Worm (Caenorhabditis elegans) whole organism, mixed stage, embryonic: ENCODE data around the gene H10D18.1.
A peak's percentile ranks its signal among the peaks of the same experiment; 100 is the strongest.

Experiments
- M03D4.4 ChIP-seq: sonication (generic microtip); optimal IDR thresholded peaks from 2 replicates; lab custom pipeline; 2017; ENCODE audit warnings: mild to moderate bottlenecking, missing genetic modification characterization, missing compliant biosample characterization
- bed-3 ChIP-seq: fragments of 200-800 bp; sonication (Bioruptor generic); optimal IDR thresholded peaks from 3 replicates; lab custom pipeline; 2018; ENCODE audit warnings: mild to moderate bottlenecking, missing genetic modification characterization, moderate library complexity, missing compliant biosample characterization
- blmp-1 ChIP-seq: fragments of 150-350 bp; optimal IDR thresholded peaks from 2 replicates; lab custom pipeline; 2014; ENCODE audit warnings: missing biosample characterization, missing genetic modification characterization
- ceh-39 ChIP-seq: fragments of 150-350 bp; optimal IDR thresholded peaks from 2 replicates; lab custom pipeline; 2014; ENCODE audit warnings: missing biosample characterization, missing genetic modification characterization
- ceh-43 ChIP-seq: fragments of 200-800 bp; sonication (Bioruptor generic); optimal IDR thresholded peaks from 2 replicates; lab custom pipeline; 2018; ENCODE audit warnings: mild to moderate bottlenecking, missing genetic modification characterization, moderate library complexity, missing compliant biosample characterization
- ceh-83 ChIP-seq: fragments of 200-800 bp; sonication (Bioruptor generic); optimal IDR thresholded peaks from 2 replicates; lab custom pipeline; 2018; ENCODE audit warnings: mild to moderate bottlenecking, missing genetic modification characterization, missing compliant biosample characterization
- ces-1 ChIP-seq: fragments of 150-350 bp; optimal IDR thresholded peaks from 2 replicates; lab custom pipeline; 2014; ENCODE audit warnings: missing biosample characterization, missing genetic modification reagents, missing genetic modification characterization
- cnd-1 ChIP-seq: fragments of 200-800 bp; sonication (Bioruptor generic); optimal IDR thresholded peaks from 2 replicates; lab custom pipeline; 2018; ENCODE audit warnings: mild to moderate bottlenecking, missing genetic modification characterization, missing compliant biosample characterization
- drap-1 ChIP-seq: fragments of 200-800 bp; sonication (Bioruptor generic); optimal IDR thresholded peaks from 3 replicates; lab custom pipeline; 2018; ENCODE audit warnings: mild to moderate bottlenecking, missing genetic modification characterization, missing compliant biosample characterization
- elt-1 ChIP-seq: sonication (generic microtip); optimal IDR thresholded peaks from 2 replicates; lab custom pipeline; 2017; ENCODE audit warnings: missing genetic modification characterization, mild to moderate bottlenecking, missing compliant biosample characterization, antibody characterized with exemption, moderate library complexity, borderline replicate concordance; ENCODE audit not compliant: insufficient read depth
- elt-3 ChIP-seq: fragments of 150-350 bp; optimal IDR thresholded peaks from 2 replicates; lab custom pipeline; 2014; ENCODE audit warnings: missing biosample characterization, missing genetic modification characterization
- ham-2 ChIP-seq: fragments of 200-800 bp; sonication (Bioruptor generic); optimal IDR thresholded peaks from 2 replicates; lab custom pipeline; 2018; ENCODE audit warnings: mild to moderate bottlenecking, missing genetic modification characterization, missing compliant biosample characterization
- hlh-1 ChIP-seq: fragments of 150-350 bp; optimal IDR thresholded peaks from 2 replicates; lab custom pipeline; 2014; ENCODE audit warnings: missing biosample characterization, missing genetic modification reagents, missing genetic modification characterization
- lin-13 ChIP-seq: fragments of 150-350 bp; optimal IDR thresholded peaks from 2 replicates; lab custom pipeline; 2014; ENCODE audit warnings: missing biosample characterization, missing genetic modification characterization
- lin-32 ChIP-seq: fragments of 200-800 bp; sonication (Bioruptor generic); optimal IDR thresholded peaks from 2 replicates; lab custom pipeline; 2018; ENCODE audit warnings: mild to moderate bottlenecking, missing genetic modification characterization, missing compliant biosample characterization
- mep-1 ChIP-seq: fragments of 150-350 bp; optimal IDR thresholded peaks from 2 replicates; lab custom pipeline; 2017; ENCODE audit warnings: missing biosample characterization, missing genetic modification reagents, missing genetic modification characterization, inconsistent platforms
- mls-2 ChIP-seq: sonication (generic microtip); optimal IDR thresholded peaks from 2 replicates; lab custom pipeline; 2016; ENCODE audit warnings: mild to moderate bottlenecking, missing genetic modification characterization, moderate library complexity, missing compliant biosample characterization
- nhr-12 ChIP-seq: fragments of 150-350 bp; optimal IDR thresholded peaks from 2 replicates; lab custom pipeline; 2014; ENCODE audit warnings: missing biosample characterization, missing genetic modification characterization
- nhr-2 ChIP-seq: fragments of 150-350 bp; optimal IDR thresholded peaks from 2 replicates; lab custom pipeline; 2014; ENCODE audit warnings: missing biosample characterization, missing genetic modification characterization
- nhr-237 ChIP-seq: fragments of 150-350 bp; optimal IDR thresholded peaks from 2 replicates; lab custom pipeline; 2014; ENCODE audit warnings: missing biosample characterization, missing genetic modification characterization
- nhr-28 ChIP-seq: fragments of 150-350 bp; optimal IDR thresholded peaks from 2 replicates; lab custom pipeline; 2014; ENCODE audit warnings: missing biosample characterization, missing genetic modification characterization
- nhr-76 ChIP-seq: sonication (generic microtip); optimal IDR thresholded peaks from 2 replicates; lab custom pipeline; 2017; ENCODE audit warnings: missing biosample characterization, missing genetic modification characterization
- sem-2 ChIP-seq: fragments of 200-800 bp; sonication (Bioruptor generic); optimal IDR thresholded peaks from 2 replicates; lab custom pipeline; 2018; ENCODE audit warnings: mild to moderate bottlenecking, missing genetic modification characterization, missing compliant biosample characterization
- snpc-4 ChIP-seq: fragments of 150-350 bp; optimal IDR thresholded peaks from 2 replicates; lab custom pipeline; 2014; ENCODE audit warnings: missing biosample characterization, missing genetic modification characterization
- sptf-1 ChIP-seq: sonication (generic microtip); optimal IDR thresholded peaks from 2 replicates; lab custom pipeline; 2017; ENCODE audit warnings: mild to moderate bottlenecking, missing genetic modification characterization, moderate library complexity, missing compliant biosample characterization
- unc-39 ChIP-seq: fragments of 150-350 bp; optimal IDR thresholded peaks from 2 replicates; lab custom pipeline; 2014; ENCODE audit warnings: missing biosample characterization, missing genetic modification characterization
- unc-62 ChIP-seq: fragments of 150-350 bp; optimal IDR thresholded peaks from 2 replicates; lab custom pipeline; 2014; ENCODE audit warnings: missing biosample characterization, missing genetic modification reagents, missing genetic modification characterization
- zip-8 ChIP-seq: fragments of 150-350 bp; optimal IDR thresholded peaks from 2 replicates; lab custom pipeline; 2014; ENCODE audit warnings: missing biosample characterization, missing genetic modification characterization
- ztf-11 ChIP-seq: fragments of 150-350 bp; optimal IDR thresholded peaks from 2 replicates; lab custom pipeline; 2014; ENCODE audit warnings: missing biosample characterization, missing genetic modification characterization

Gene H10D18.1

ce11 chrV:3805499-3805898 lies 9.5 kb upstream of the H10D18.1 start, which contains the start of gene R08F11.4:
TSS of gene R08F11.4 (minus strand) at chrV:3805527.
- TF ChIP-seq zip-8 (peak; percentile 83), M03D4.4 (tag; lab: Kevin White, UChicago) (no peak)

DNA sequence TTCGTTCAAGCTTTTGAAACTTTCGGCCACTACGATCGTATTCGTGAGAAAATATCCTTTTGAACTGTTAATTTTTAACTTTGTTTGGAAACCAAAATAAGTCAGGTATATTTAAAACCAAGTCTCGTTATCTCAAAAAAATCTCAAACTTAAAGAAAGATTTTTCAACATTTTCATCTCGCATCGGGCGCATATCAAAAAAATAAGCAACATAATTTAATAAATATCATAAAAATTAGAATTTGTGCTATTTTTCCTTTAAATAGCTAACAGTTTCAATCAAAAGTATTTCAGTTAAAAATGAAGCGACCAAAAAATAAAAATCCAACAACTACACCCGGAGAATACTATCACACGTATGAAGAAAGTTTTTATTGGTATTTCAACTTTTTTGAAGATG lies 9.1 kb upstream of the H10D18.1 start, which contains the start of gene srw-7:
Gene srw-7 (plus strand): TSS at position 301 of the 400 bp plus-strand sequence.
- TF ChIP-seq hlh-1 (no peak), cnd-1 (tag; lab: Kevin White, UChicago) (no peak), nhr-12 (tag; lab: Kevin White, UChicago) (no peak), nhr-237 (no peak), elt-3 (no peak), ceh-39 (tag; lab: Kevin White, UChicago) (no peak)

DNA sequence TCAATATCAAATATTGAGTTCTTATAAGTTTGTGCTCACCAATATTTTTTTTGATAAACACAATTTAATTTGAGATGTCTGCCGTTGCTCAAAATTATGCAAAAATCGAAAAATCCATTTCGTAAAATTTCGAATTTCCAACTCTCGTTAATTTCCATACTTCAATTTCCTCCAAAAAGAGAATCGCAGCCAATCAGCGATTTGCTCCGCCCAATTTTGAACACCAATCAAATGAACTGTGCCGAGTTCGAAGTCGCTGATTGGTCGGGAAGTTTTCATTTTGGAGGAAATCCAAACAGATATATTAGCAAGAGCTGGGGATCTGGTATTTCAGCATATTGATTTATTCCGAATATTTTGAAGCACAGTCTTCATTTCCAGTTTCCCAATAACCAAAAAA lies 7.2 kb upstream of the H10D18.1 start:
- TF ChIP-seq cnd-1 (tag; lab: Kevin White, UChicago), result no peak
- TF ChIP-seq M03D4.4 (tag; lab: Kevin White, UChicago), result no peak
- TF ChIP-seq drap-1, result no peak
- TF ChIP-seq ces-1 (GFP tag; lab: Kevin White, UChicago), result no peak
- no peak for TF ChIP-seq ceh-39 (tag; lab: Kevin White, UChicago)
- no peak for TF ChIP-seq ham-2 (GFP tag; lab: Kevin White, UChicago)
- no peak for TF ChIP-seq snpc-4
- no peak for TF ChIP-seq nhr-76 (tag; lab: Kevin White, UChicago)
- TF ChIP-seq zip-8, result no peak
- no peak for TF ChIP-seq mep-1 (tag; lab: Kevin White, UChicago)
- no peak for TF ChIP-seq blmp-1 (tag; lab: Kevin White, UChicago)

- TF ChIP-seq drap-1, result no peak
- no peak for TF ChIP-seq nhr-2
Measured at ce11 chrV:3808336-3808735, 6.7 kb upstream of the H10D18.1 start, which contains the start of gene srw-6. TSS of gene srw-6 (plus strand) at chrV:3808636.

DNA sequence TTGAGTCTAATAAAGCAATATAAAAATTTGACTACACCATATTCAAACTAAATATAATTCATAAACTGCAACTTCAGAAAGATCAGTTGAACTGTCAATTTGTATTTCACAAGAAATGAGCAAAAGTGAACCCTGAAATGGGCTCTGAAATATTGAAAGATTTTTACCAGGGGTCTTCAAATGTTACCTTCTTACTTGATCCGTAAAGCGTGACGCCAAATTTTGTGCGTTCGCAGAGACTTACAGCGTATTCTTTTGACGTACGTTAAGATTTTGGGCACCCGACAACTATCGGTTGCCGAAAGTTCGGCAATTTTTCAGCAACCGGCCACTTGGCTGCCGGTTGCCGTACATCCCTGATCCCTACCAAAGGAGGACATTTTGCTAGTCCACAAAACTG lies 5.0 kb upstream of the H10D18.1 start:
- no peak for TF ChIP-seq mls-2 (tag; lab: Kevin White, UChicago)
- no peak for TF ChIP-seq M03D4.4 (tag; lab: Kevin White, UChicago)
- no peak for TF ChIP-seq ceh-43
- no peak for TF ChIP-seq zip-8
- TF ChIP-seq drap-1, result no peak
- no peak for TF ChIP-seq elt-1 (tag; lab: Kevin White, UChicago)
- no peak for TF ChIP-seq ham-2 (GFP tag; lab: Kevin White, UChicago)
- TF ChIP-seq ceh-83 (GFP tag; lab: Kevin White, UChicago), result no peak
- TF ChIP-seq nhr-76 (tag; lab: Kevin White, UChicago), result no peak
- TF ChIP-seq mep-1 (tag; lab: Kevin White, UChicago), result no peak
- no peak for TF ChIP-seq lin-13 (tag; lab: Kevin White, UChicago)
- TF ChIP-seq unc-39, result no peak
- TF ChIP-seq sptf-1 (tag; lab: Kevin White, UChicago), result no peak
- TF ChIP-seq nhr-28, result no peak
- TF ChIP-seq sem-2 (GFP tag; lab: Kevin White, UChicago), result no peak
- TF ChIP-seq snpc-4, result no peak
- TF ChIP-seq ztf-11, result no peak
- TF ChIP-seq bed-3 (GFP tag; lab: Kevin White, UChicago), result no peak
- TF ChIP-seq ces-1 (GFP tag; lab: Kevin White, UChicago), result no peak

- TF ChIP-seq sptf-1 (tag; lab: Kevin White, UChicago) (no peak), cnd-1 (tag; lab: Kevin White, UChicago) (no peak), unc-62 (GFP tag; lab: Kevin White, UChicago) (no peak), ces-1 (GFP tag; lab: Kevin White, UChicago) (no peak), zip-8 (no peak), sem-2 (GFP tag; lab: Kevin White, UChicago) (no peak), blmp-1 (tag; lab: Kevin White, UChicago) (no peak), lin-32 (GFP tag; lab: Kevin White, UChicago) (no peak), nhr-76 (tag; lab: Kevin White, UChicago) (no peak)
- TF ChIP-seq, all 35 proteins: peak for 0
Measured at ce11 chrV:3811541-3811940, 3.5 kb upstream of the H10D18.1 start, which contains the start of gene scl-13. TSS of gene scl-13 (minus strand) at chrV:3811641.
